Worm (Caenorhabditis elegans) whole organism, L1 larva: ENCODE data around the gene ppk-3.

Experiments used
- aly-2 ChIP-seq: fragments of 150-350 bp; optimal IDR thresholded peaks from 2 replicates; lab custom pipeline; 2014; ENCODE audit warnings: missing biosample characterization, missing genetic modification characterization
- blmp-1 ChIP-seq: fragments of 150-350 bp; optimal IDR thresholded peaks from 2 replicates; lab custom pipeline; 2014; ENCODE audit warnings: missing biosample characterization, missing genetic modification characterization
- ceh-82 ChIP-seq, 3 experiments: fragments of 150-350 bp in 1 of 3; sonication (generic microtip) in 2 of 3; optimal IDR thresholded peaks; 2 replicates each; lab custom pipeline; 2014 to 2017; ENCODE audit warnings: missing biosample characterization in 3 of 3, missing genetic modification characterization in 3 of 3
- ceh-88 ChIP-seq: fragments of 200-800 bp; sonication (Bioruptor generic); IDR thresholded peaks from 2 replicates; pipeline ENCODE4 v1.3.6; 2022; ENCODE audit warnings: missing genetic modification characterization, missing compliant biosample characterization
- ces-1 ChIP-seq: fragments of 150-350 bp; optimal IDR thresholded peaks from 2 replicates; lab custom pipeline; 2014; ENCODE audit warnings: missing biosample characterization, missing genetic modification reagents, missing genetic modification characterization
- efl-1 ChIP-seq, 4 experiments: fragments of 150-350 bp; optimal IDR thresholded peaks in 3 of 4; peaks in 1 of 4; 1 replicate in 1 of 4; 2 replicates in 3 of 4; lab custom pipeline; 2014; ENCODE audit warnings: missing biosample characterization in 2 of 4, missing genetic modification characterization in 2 of 4, missing genetic modification reagents in 2 of 4
- egl-27 ChIP-seq, 2 experiments: fragments of 150-350 bp in 1 of 2; sonication (generic microtip); optimal IDR thresholded peaks; 3 replicates each; lab custom pipeline; 2017 to 2018; ENCODE audit warnings: missing biosample characterization in 2 of 2, missing genetic modification characterization in 2 of 2, missing genetic modification reagents in 2 of 2
- elt-2 ChIP-seq: sonication (generic microtip); optimal IDR thresholded peaks from 2 replicates; lab custom pipeline; 2016; ENCODE audit warnings: missing genetic modification characterization, mild to moderate bottlenecking, inconsistent platforms, missing compliant biosample characterization, missing genetic modification reagents
- ets-5 ChIP-seq: fragments of 200-800 bp; sonication (Bioruptor generic); IDR thresholded peaks from 2 replicates; pipeline ENCODE4 v1.3.6; 2022; ENCODE audit warnings: missing genetic modification characterization, missing compliant biosample characterization
- hlh-17 ChIP-seq: fragments of 200-800 bp; sonication (Bioruptor generic); optimal IDR thresholded peaks from 2 replicates; lab custom pipeline; 2018; ENCODE audit warnings: missing genetic modification characterization, mild to moderate bottlenecking, missing compliant biosample characterization, moderate library complexity, borderline replicate concordance
- hpl-2 ChIP-seq: fragments of 150-350 bp; optimal IDR thresholded peaks from 2 replicates; lab custom pipeline; 2014; ENCODE audit warnings: missing biosample characterization, missing genetic modification reagents, missing genetic modification characterization
- jun-1 ChIP-seq: fragments of 150-350 bp; optimal IDR thresholded peaks from 2 replicates; lab custom pipeline; 2014; ENCODE audit warnings: missing biosample characterization, missing genetic modification reagents, missing genetic modification characterization
- lin-14 ChIP-seq: fragments of 200-800 bp; sonication (Bioruptor generic); optimal IDR thresholded peaks from 2 replicates; lab custom pipeline; 2018; ENCODE audit warnings: mild to moderate bottlenecking, missing genetic modification characterization, moderate library complexity, missing compliant biosample characterization
- lin-35 ChIP-seq, 2 experiments: fragments of 150-350 bp; optimal IDR thresholded peaks; 2 replicates each; lab custom pipeline; 2014; ENCODE audit warnings: missing biosample characterization in 2 of 2, missing genetic modification characterization in 2 of 2, missing genetic modification reagents in 2 of 2
- lin-39 ChIP-seq: fragments of 150-350 bp; optimal IDR thresholded peaks from 2 replicates; lab custom pipeline; 2014; ENCODE audit warnings: missing biosample characterization, missing genetic modification reagents, missing genetic modification characterization
- lir-3 ChIP-seq: sonication (generic microtip); optimal IDR thresholded peaks from 2 replicates; lab custom pipeline; 2016; ENCODE audit warnings: mild to moderate bottlenecking, missing genetic modification characterization, moderate library complexity, missing compliant biosample characterization; ENCODE audit not compliant: poor library complexity
- lsy-2 ChIP-seq, 2 experiments: fragments of 150-350 bp; optimal IDR thresholded peaks; 2 replicates each; lab custom pipeline; 2014; ENCODE audit warnings: missing biosample characterization in 2 of 2, missing genetic modification characterization in 2 of 2
- mep-1 ChIP-seq: fragments of 150-350 bp; optimal IDR thresholded peaks from 2 replicates; lab custom pipeline; 2014; ENCODE audit warnings: missing biosample characterization, missing genetic modification characterization
- nhr-12 ChIP-seq: sonication (generic microtip); optimal IDR thresholded peaks from 2 replicates; lab custom pipeline; 2017; ENCODE audit warnings: missing biosample characterization, missing genetic modification characterization
- nhr-20 ChIP-seq: sonication (generic microtip); optimal IDR thresholded peaks from 2 replicates; lab custom pipeline; 2016; ENCODE audit warnings: mild to moderate bottlenecking, missing genetic modification characterization, missing compliant biosample characterization
- nhr-47 ChIP-seq: sonication (generic microtip); optimal IDR thresholded peaks from 2 replicates; lab custom pipeline; 2016; ENCODE audit warnings: mild to moderate bottlenecking, missing genetic modification characterization, moderate library complexity, missing compliant biosample characterization
- nhr-71 ChIP-seq: sonication (generic microtip); optimal IDR thresholded peaks from 2 replicates; lab custom pipeline; 2016; ENCODE audit warnings: mild to moderate bottlenecking, missing genetic modification characterization, moderate library complexity, missing compliant biosample characterization
- nhr-85 ChIP-seq: sonication (generic microtip); peaks from one replicate; lab custom pipeline; 2016; ENCODE audit warnings: missing genetic modification characterization, inconsistent platforms, missing compliant biosample characterization
- pax-3 ChIP-seq: fragments of 200-800 bp; sonication (Bioruptor generic); optimal IDR thresholded peaks from 2 replicates; lab custom pipeline; 2018; ENCODE audit warnings: mild to moderate bottlenecking, missing genetic modification characterization, moderate library complexity, missing compliant biosample characterization
- pqm-1 ChIP-seq: sonication (generic microtip); optimal IDR thresholded peaks from 3 replicates; lab custom pipeline; 2017; ENCODE audit warnings: missing biosample characterization, missing genetic modification characterization
- rnt-1 ChIP-seq: sonication (generic microtip); optimal IDR thresholded peaks from 2 replicates; lab custom pipeline; 2016; ENCODE audit warnings: mild to moderate bottlenecking, missing genetic modification characterization, moderate library complexity, missing compliant biosample characterization
- snu-23 ChIP-seq: sonication (generic microtip); optimal IDR thresholded peaks from 2 replicates; lab custom pipeline; 2016; ENCODE audit warnings: missing genetic modification characterization, missing compliant biosample characterization
- swsn-7 ChIP-seq: sonication (generic microtip); optimal IDR thresholded peaks from 2 replicates; lab custom pipeline; 2016; ENCODE audit warnings: missing genetic modification characterization, missing compliant biosample characterization
- xbp-1 ChIP-seq: sonication (generic microtip); optimal IDR thresholded peaks from 2 replicates; lab custom pipeline; 2016; ENCODE audit warnings: missing genetic modification characterization, missing compliant biosample characterization
- zip-4 ChIP-seq: fragments of 200-800 bp; sonication (Bioruptor generic); optimal IDR thresholded peaks from 2 replicates; lab custom pipeline; 2018; ENCODE audit warnings: mild to moderate bottlenecking, missing genetic modification characterization, moderate library complexity, missing compliant biosample characterization

The ppk-3 gene

DNA sequence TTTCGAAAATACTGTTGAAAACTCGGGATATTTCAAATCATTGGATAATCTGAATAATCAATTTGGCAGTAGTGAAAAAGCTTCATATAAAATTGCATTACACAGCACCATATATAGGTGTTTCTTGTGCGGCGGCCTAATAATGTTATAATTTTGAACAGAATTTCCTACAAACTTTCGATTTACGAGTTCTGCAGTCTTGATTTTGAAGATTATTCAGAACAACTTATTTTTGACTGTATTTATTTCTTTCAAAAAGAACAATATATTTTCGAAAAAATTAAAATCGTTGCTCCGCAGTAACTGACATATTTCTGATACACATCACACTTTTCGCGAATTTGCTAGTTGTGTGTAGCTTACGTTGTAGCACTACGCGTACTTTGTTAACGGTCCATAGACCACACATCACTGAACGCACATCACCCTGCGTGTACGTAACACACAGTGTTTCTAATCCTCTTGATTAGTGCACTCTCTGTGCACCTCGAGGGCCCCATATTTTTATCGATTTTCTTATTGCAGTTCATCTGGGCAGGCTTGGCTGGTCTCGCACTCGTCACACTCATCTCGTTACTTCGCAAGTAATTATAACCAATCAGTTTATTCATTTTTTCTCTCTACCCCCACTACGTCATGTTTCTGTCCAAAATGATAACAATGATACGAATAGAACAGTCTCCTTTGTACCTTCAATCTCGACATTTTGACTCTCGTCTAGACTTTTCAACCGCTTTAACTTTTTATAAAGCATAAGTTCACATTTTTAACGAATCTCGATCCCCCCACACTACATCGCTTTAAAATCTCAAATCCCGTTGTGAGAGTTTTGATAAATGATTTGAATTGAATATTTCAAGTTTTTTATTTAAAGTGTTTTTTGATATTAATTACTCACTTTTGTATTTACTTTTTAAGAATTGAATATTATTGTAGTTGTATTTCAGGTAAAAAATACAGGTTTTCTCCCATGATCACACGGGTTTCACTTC is 15.4 kb upstream of the ppk-3 start, which contains the start of the genes F11C1.1 and vwa-8 (continued):
- TF ChIP-seq swsn-7 (tag; lab: Kevin White, UChicago) (peak; percentile 34), pqm-1 (no peak), lin-35 (GFP tag; optimal IDR thresholded peaks at IDR 0.05; lab: Kevin White, UChicago) (peak in 1 of 2 experiments; percentile 33), snu-23 (GFP tag; lab: Kevin White, UChicago) (peak; percentile 80), nhr-47 (tag; lab: Kevin White, UChicago) (peak; percentile 23)

DNA sequence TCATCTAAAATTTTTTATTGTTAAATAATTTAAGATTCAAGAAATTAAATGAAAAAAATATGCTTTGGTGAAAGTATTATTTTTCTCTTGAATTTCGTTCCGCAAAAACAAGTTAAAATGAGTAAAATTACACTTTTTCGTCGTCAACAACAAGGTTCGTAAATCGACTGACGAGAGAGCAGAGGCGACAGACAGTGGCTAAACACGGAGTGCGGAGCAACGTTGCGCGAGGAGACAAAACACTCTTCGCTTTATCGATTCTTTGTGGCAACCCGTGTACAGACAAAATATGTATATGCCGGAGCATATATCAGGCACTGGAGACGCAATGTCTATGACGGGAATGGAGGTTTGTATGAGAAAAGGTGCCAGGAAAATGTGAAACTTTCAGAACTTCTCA is 13.8 kb upstream of the ppk-3 start, which contains the start of gene F11C1.7:
Gene F11C1.7, plus strand, starts transcription at position 140 of the 400 bp plus-strand sequence.
- peak; percentile 45 for TF ChIP-seq nhr-71
- peak; percentile 21 for TF ChIP-seq nhr-47 (tag; lab: Kevin White, UChicago)
- TF ChIP-seq lin-39 (tag; lab: Kevin White, UChicago), result no peak
- TF ChIP-seq rnt-1 (tag; lab: Kevin White, UChicago), result peak; percentile 12
- peak; percentile 36 for TF ChIP-seq mep-1 (tag; lab: Kevin White, UChicago)
- TF ChIP-seq nhr-12, result no peak
- peak in 1 of 2 experiments; percentile 37 for TF ChIP-seq efl-1 (optimal IDR thresholded peaks at IDR 0.05; lab: Kevin White, UChicago)
- no peak for TF ChIP-seq efl-1 (GFP tag; optimal IDR thresholded peaks at IDR 0.05 in 1 of 2; lab: Kevin White, UChicago)
- TF ChIP-seq aly-2 (tag; lab: Kevin White, UChicago), result no peak
- no peak for TF ChIP-seq ces-1 (GFP tag; lab: Kevin White, UChicago)
- TF ChIP-seq xbp-1, result peak; percentile 0
- TF ChIP-seq ceh-88 (GFP tag; lab: Robert Waterston, UW), result no peak
- no peak for TF ChIP-seq hlh-17
- peak; percentile 35 for TF ChIP-seq lin-14 (GFP tag; lab: Kevin White, UChicago)
- TF ChIP-seq lir-3 (tag; lab: Kevin White, UChicago), result no peak
- no peak for TF ChIP-seq ets-5 (GFP tag; lab: Robert Waterston, UW)
- TF ChIP-seq lsy-2 (tag; optimal IDR thresholded peaks at IDR 0.05; lab: Kevin White, UChicago), result peak; percentile 4 to 48
- TF ChIP-seq snu-23 (GFP tag; lab: Kevin White, UChicago), result peak; percentile 10
- peak in 1 of 2 experiments; percentile 46 for TF ChIP-seq lin-35 (GFP tag; optimal IDR thresholded peaks at IDR 0.05; lab: Kevin White, UChicago)
- peak; percentile 3 for TF ChIP-seq swsn-7 (tag; lab: Kevin White, UChicago)
- peak; percentile 3 for TF ChIP-seq nhr-20 (tag; lab: Kevin White, UChicago)
- peak in 1 of 3 experiments; percentile 7 for TF ChIP-seq ceh-82 (tag; optimal IDR thresholded peaks at IDR 0.05; lab: Kevin White, UChicago)

- TF ChIP-seq pax-3 (no peak), jun-1 (tag; lab: Kevin White, UChicago) (no peak), egl-27 (tag; optimal IDR thresholded peaks at IDR 0.05; lab: Kevin White, UChicago) (no peak), lin-39 (tag; lab: Kevin White, UChicago) (no peak), rnt-1 (tag; lab: Kevin White, UChicago) (no peak), nhr-85 (tag; lab: Kevin White, UChicago) (peak; percentile 17), zip-4 (GFP tag; lab: Kevin White, UChicago) (no peak), nhr-71 (peak; percentile 6)
These were observed 11.7 kb upstream of the ppk-3 start, which contains the start of gene mff-1 for ce11 chrX:12987119-12987518. mff-1 (minus strand) TSS chrX:12987219.

ce11 chrX:12982725-12983124 is 7.3 kb upstream of the ppk-3 start:
- TF ChIP-seq blmp-1 (tag; lab: Kevin White, UChicago), result no peak
- peak; percentile 11 for TF ChIP-seq elt-2 (tag; lab: Kevin White, UChicago)

DNA sequence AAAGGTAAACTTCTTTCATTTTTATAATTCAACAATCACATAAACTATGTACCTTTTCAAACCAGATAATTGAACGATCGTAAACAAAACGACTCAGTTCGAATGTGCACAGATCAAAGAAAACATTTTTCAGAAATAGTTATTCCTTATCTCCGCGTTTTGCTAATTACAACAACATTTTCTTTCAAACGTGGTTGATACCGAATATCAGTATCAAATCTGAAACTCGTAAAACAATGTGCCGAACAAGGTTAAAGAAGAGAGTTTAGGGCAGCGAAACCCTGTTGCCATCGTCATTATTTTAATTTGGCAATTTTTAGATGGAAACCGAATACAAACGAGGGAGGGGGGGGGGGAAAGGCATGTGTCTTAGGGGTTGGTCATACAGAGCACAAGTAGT is 5.9 kb upstream of the ppk-3 start, which contains the start of gene scav-4:
Gene scav-4, plus strand, starts transcription at position 383 of the 400 bp plus-strand sequence.
- TF ChIP-seq elt-2 (tag; lab: Kevin White, UChicago) (peak; percentile 62), hpl-2 (GFP tag; lab: Kevin White, UChicago) (no peak), lin-14 (GFP tag; lab: Kevin White, UChicago) (no peak), hlh-17 (no peak)
